Worm (Caenorhabditis elegans): ENCODE results near the gene smap-1.

The smap-1 gene

DNA sequence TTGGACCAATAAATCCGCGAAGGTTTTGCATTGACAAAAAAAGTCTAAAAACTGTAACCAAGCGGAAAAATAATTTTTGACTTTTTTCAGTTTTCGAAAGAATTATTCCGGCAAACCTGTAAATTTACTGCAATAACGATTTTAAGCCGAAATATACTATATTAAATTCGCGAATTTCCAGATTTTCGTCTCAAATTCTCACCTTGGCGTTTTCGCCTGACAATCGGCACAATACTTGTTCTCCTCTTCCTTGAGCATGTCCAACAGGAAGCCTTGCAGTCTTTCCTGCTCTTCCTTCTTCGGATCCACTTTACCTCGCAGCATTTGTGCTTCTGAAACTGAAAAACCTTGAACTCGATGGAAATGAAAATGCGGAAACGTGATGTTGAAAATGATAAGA lies at the start of gene smap-1:
Gene smap-1, minus strand, starts transcription at position 338 of the 400 bp plus-strand sequence.
- TF ChIP-seq M03D4.4 (tag; optimal IDR thresholded peaks at IDR 0.05) (no peak), snpc-4 (tag; optimal IDR thresholded peaks at IDR 0.05) (no peak), mls-2 (tag; optimal IDR thresholded peaks at IDR 0.05) (no peak), lin-32 (GFP tag; optimal IDR thresholded peaks at IDR 0.05) (no peak), hlh-1 (tag; optimal IDR thresholded peaks at IDR 0.05) (no peak), sptf-1 (tag; optimal IDR thresholded peaks at IDR 0.05) (no peak), zip-8 (tag; optimal IDR thresholded peaks at IDR 0.05) (no peak), nhr-2 (tag; optimal IDR thresholded peaks at IDR 0.05) (no peak), flh-1 (GFP tag; optimal IDR thresholded peaks at IDR 0.05) (no peak), ceh-39 (tag; optimal IDR thresholded peaks at IDR 0.05) (no peak), unc-120 (tag; optimal IDR thresholded peaks at IDR 0.05; ENCODE audit: poor library complexity, severe bottlenecking) (no peak), ceh-83 (GFP tag; optimal IDR thresholded peaks at IDR 0.05) (no peak), mep-1 (tag; optimal IDR thresholded peaks at IDR 0.05) (no peak), lsy-2 (tag; optimal IDR thresholded peaks at IDR 0.05) (no peak), cnd-1 (tag; optimal IDR thresholded peaks at IDR 0.05) (no peak), ceh-43 (GFP tag; optimal IDR thresholded peaks at IDR 0.05) (no peak), nhr-28 (tag; optimal IDR thresholded peaks at IDR 0.05) (no peak), sem-2 (GFP tag; optimal IDR thresholded peaks at IDR 0.05) (no peak), unc-39 (tag; optimal IDR thresholded peaks at IDR 0.05) (no peak)

DNA sequence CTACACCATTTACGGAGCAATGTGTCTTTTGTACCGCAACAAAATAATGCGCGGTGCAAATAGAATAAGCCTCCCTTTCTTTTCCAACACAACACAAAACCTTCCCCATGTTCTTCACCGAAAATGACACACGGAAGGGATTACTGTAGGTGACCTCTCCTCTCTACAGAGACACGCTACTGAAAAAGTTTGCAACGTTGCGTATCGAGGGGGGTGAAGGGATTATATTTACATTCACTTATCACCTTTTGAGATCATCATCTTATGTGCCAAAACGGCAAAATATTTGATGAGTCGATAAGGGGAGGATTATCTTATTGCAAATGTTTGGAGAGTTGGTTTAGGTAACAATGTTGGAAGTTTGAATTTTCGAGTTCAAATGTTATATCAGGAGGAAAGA lies 43.5 kb upstream of the smap-1 start:
- TF ChIP-seq bed-3 (GFP tag; optimal IDR thresholded peaks at IDR 0.05) (no peak), unc-39 (tag; optimal IDR thresholded peaks at IDR 0.05) (no peak), flh-1 (GFP tag; optimal IDR thresholded peaks at IDR 0.05) (no peak), M03D4.4 (tag; optimal IDR thresholded peaks at IDR 0.05) (no peak)

DNA sequence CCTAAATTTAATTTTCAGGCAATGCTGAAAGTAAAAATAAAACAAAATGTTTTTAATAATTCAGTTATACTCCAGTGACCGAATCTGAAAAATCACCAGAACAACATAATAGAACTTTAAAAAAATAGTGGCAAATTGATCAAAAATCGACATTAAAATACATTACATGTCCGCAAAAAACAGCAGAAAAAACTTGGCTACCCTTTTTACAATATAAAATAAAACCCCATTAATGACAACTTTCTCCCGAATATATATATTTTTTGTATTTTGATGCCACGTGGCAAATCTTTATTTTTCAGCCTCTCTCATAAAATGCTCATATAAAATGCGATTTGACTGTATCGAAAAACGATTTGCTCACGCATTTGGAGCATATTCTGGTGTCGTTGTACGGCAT lies 42.0 kb upstream of the smap-1 start, which contains the start of gene ptr-19:
Gene ptr-19, plus strand, starts transcription at position 301 of the 400 bp plus-strand sequence.
- TF ChIP-seq nhr-28 (tag; optimal IDR thresholded peaks at IDR 0.05) (no peak), unc-120 (tag; optimal IDR thresholded peaks at IDR 0.05; ENCODE audit: poor library complexity, severe bottlenecking) (no peak), elt-1 (tag; optimal IDR thresholded peaks at IDR 0.05; ENCODE audit: borderline replicate concordance, insufficient read depth) (no peak), unc-39 (tag; optimal IDR thresholded peaks at IDR 0.05) (no peak), pha-4 (tag; optimal IDR thresholded peaks at IDR 0.05) (no peak), sem-2 (GFP tag; optimal IDR thresholded peaks at IDR 0.05) (no peak), nhr-12 (tag; optimal IDR thresholded peaks at IDR 0.05) (no peak), drap-1 (GFP tag; optimal IDR thresholded peaks at IDR 0.05) (no peak), ceh-43 (GFP tag; optimal IDR thresholded peaks at IDR 0.05) (no peak), cnd-1 (tag; optimal IDR thresholded peaks at IDR 0.05) (no peak), mab-5 (tag; optimal IDR thresholded peaks at IDR 0.05) (no peak), nhr-2 (tag; optimal IDR thresholded peaks at IDR 0.05) (no peak), hlh-1 (tag; optimal IDR thresholded peaks at IDR 0.05) (no peak), M03D4.4 (tag; optimal IDR thresholded peaks at IDR 0.05) (no peak), ces-1 (GFP tag; optimal IDR thresholded peaks at IDR 0.05) (no peak)

DNA sequence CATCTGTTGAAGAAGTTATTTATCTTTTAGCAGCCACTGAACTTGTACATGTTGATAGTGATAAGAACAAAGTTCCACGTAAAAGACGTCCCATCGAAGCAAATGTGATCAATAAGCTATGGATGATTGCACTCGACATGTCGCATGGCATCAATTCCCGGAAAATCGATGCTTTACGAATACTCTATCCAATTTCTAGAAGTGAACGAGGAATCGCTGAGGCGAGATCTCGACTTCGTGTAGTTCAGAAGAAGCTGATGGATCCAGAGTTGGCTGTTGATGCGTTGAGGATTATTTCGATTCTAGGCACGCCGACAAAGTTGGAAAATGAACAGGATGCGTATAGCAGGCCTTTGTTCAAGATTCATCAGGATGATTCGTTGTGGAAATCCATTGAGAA lies 30.1 kb upstream of the smap-1 start:
- TF ChIP-seq ceh-43 (GFP tag; optimal IDR thresholded peaks at IDR 0.05) (no peak), ces-1 (GFP tag; optimal IDR thresholded peaks at IDR 0.05) (no peak), nhr-28 (tag; optimal IDR thresholded peaks at IDR 0.05) (no peak), bed-3 (GFP tag; optimal IDR thresholded peaks at IDR 0.05) (no peak), lin-32 (GFP tag; optimal IDR thresholded peaks at IDR 0.05) (no peak), pha-4 (tag; optimal IDR thresholded peaks at IDR 0.05) (no peak), tbx-8 (GFP tag; optimal IDR thresholded peaks at IDR 0.05) (no peak), nhr-237 (tag; optimal IDR thresholded peaks at IDR 0.05) (no peak), snpc-4 (tag; optimal IDR thresholded peaks at IDR 0.05) (no peak)

DNA sequence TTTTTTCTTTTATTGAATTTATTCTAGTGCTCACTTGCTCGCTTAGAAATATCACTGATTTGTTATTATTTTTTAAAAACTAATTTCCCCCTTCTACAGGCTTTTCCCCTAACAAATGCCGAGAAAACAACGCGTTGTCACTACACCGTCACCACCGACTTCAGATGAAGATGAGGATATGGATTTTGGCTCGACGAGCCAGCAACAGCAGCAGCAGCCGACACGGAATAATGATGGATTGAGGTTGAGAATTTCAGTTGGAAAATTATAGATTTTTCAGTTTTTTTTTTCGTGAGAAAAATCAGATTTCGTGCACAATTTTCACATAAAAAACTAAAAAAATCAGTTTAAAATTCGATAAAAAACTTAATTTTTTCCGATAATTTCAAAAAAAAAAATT lies 23.4 kb upstream of the smap-1 start, which contains the start of gene dpy-28:
Gene dpy-28, plus strand, starts transcription at position 100 of the 400 bp plus-strand sequence.
- TF ChIP-seq ces-1 (GFP tag; optimal IDR thresholded peaks at IDR 0.05) (no peak), M03D4.4 (tag; optimal IDR thresholded peaks at IDR 0.05) (no peak), sptf-1 (tag; optimal IDR thresholded peaks at IDR 0.05) (no peak), ham-2 (GFP tag; optimal IDR thresholded peaks at IDR 0.05) (no peak), lin-13 (tag; optimal IDR thresholded peaks at IDR 0.05) (no peak), nhr-237 (tag; optimal IDR thresholded peaks at IDR 0.05) (no peak), nhr-12 (tag; optimal IDR thresholded peaks at IDR 0.05) (no peak), sem-2 (GFP tag; optimal IDR thresholded peaks at IDR 0.05) (no peak), elt-3 (tag; optimal IDR thresholded peaks at IDR 0.05) (no peak), lin-32 (GFP tag; optimal IDR thresholded peaks at IDR 0.05) (no peak)

All from whole organism, mixed stage, embryonic.